Worm (Caenorhabditis elegans): ENCODE data around the gene nstp-4.

DNA sequence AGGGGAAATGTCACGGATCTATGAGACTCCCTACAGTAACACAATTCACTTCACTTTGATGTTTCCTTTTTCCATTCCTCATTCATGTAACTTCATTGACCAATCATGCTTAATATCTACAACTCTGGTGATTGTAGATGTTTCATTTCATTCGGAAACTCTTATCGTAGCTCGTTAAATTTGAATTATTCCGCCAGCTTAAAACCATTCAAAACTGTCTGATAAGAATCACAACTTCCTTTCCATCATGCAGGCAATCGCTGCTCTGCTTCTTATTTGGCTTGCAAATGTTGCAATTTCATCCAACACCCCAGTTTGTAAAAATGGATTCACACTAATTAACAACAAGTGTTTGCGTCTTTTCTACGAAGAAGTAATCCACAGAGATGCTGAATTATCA is 13.8 kb downstream of the nstp-4 start, which contains the start of gene clec-10:
- TF ChIP-seq elt-2 (tag; optimal IDR thresholded peaks at IDR 0.05) = peak; percentile 19
- TF ChIP-seq nhr-76 (tag; optimal IDR thresholded peaks at IDR 0.05) = no peak
- TF ChIP-seq unc-62 (GFP tag; optimal IDR thresholded peaks at IDR 0.05) = no peak
- TF ChIP-seq lsy-2 (tag; optimal IDR thresholded peaks at IDR 0.05) = no peak
- TF ChIP-seq sptf-1 (tag; optimal IDR thresholded peaks at IDR 0.05) = no peak
- no peak for TF ChIP-seq unc-130 (tag; optimal IDR thresholded peaks at IDR 0.05)
- no peak for TF ChIP-seq pag-3 (tag; optimal IDR thresholded peaks at IDR 0.05; ENCODE audit: borderline replicate concordance, insufficient read depth)
- no peak for TF ChIP-seq irx-1 (tag; optimal IDR thresholded peaks at IDR 0.05)
- TF ChIP-seq rnt-1 (tag; optimal IDR thresholded peaks at IDR 0.05) = no peak
